Worm (Caenorhabditis elegans) whole organism, L1 larva: Measurements from ENCODE around the gene ooc-5.

Experiments used
- C04F5.9 ChIP-seq: sonication (generic microtip); optimal IDR thresholded peaks from 2 replicates; lab custom pipeline; 2016; ENCODE audit warnings: missing genetic modification characterization, missing compliant biosample characterization
- C16A3.4 ChIP-seq: fragments of 150-350 bp; optimal IDR thresholded peaks from 2 replicates; lab custom pipeline; 2014; ENCODE audit warnings: missing biosample characterization, missing genetic modification characterization
- C34B4.2 ChIP-seq: sonication (generic microtip); optimal IDR thresholded peaks from 2 replicates; lab custom pipeline; 2017; ENCODE audit warnings: mild to moderate bottlenecking, missing genetic modification characterization, missing compliant biosample characterization
- aha-1 ChIP-seq: fragments of 150-350 bp; optimal IDR thresholded peaks from 2 replicates; lab custom pipeline; 2014; ENCODE audit warnings: missing biosample characterization, missing genetic modification characterization
- alr-1 ChIP-seq: fragments of 200-800 bp; sonication (Bioruptor generic); optimal IDR thresholded peaks from 2 replicates; lab custom pipeline; 2018; ENCODE audit warnings: borderline replicate concordance, mild to moderate bottlenecking, missing genetic modification characterization, missing compliant biosample characterization
- aly-2 ChIP-seq: fragments of 150-350 bp; optimal IDR thresholded peaks from 2 replicates; lab custom pipeline; 2014; ENCODE audit warnings: missing biosample characterization, missing genetic modification characterization
- ama-1 ChIP-seq: fragments of 150-350 bp; optimal IDR thresholded peaks from 2 replicates; lab custom pipeline; 2014
- blmp-1 ChIP-seq: fragments of 150-350 bp; optimal IDR thresholded peaks from 2 replicates; lab custom pipeline; 2014; ENCODE audit warnings: missing biosample characterization, missing genetic modification characterization
- ceh-63 ChIP-seq: fragments of 200-800 bp; sonication (Bioruptor generic); optimal IDR thresholded peaks from 2 replicates; lab custom pipeline; 2018; ENCODE audit warnings: mild to moderate bottlenecking, missing genetic modification characterization, missing compliant biosample characterization
- ceh-8 ChIP-seq: fragments of 200-800 bp; sonication (Bioruptor generic); optimal IDR thresholded peaks from 2 replicates; lab custom pipeline; 2018; ENCODE audit warnings: mild to moderate bottlenecking, missing genetic modification characterization, moderate library complexity, missing compliant biosample characterization
- ceh-82 ChIP-seq, 3 experiments: fragments of 150-350 bp in 1 of 3; sonication (generic microtip) in 2 of 3; optimal IDR thresholded peaks; 2 replicates each; lab custom pipeline; 2014 to 2017; ENCODE audit warnings: missing biosample characterization in 3 of 3, missing genetic modification characterization in 3 of 3
- ceh-90 ChIP-seq: sonication (generic microtip); optimal IDR thresholded peaks from 2 replicates; lab custom pipeline; 2016; ENCODE audit warnings: missing genetic modification characterization, missing compliant biosample characterization
- ces-1 ChIP-seq: fragments of 150-350 bp; optimal IDR thresholded peaks from 2 replicates; lab custom pipeline; 2014; ENCODE audit warnings: missing biosample characterization, missing genetic modification reagents, missing genetic modification characterization
- dpl-1 ChIP-seq, 3 experiments: fragments of 150-350 bp in 2 of 3; sonication (generic microtip) in 1 of 3; optimal IDR thresholded peaks; 2 replicates each; lab custom pipeline; 2014 to 2017; ENCODE audit warnings: missing biosample characterization in 3 of 3, missing genetic modification characterization in 3 of 3, missing genetic modification reagents in 3 of 3
- dsc-1 ChIP-seq: sonication (generic microtip); optimal IDR thresholded peaks from 2 replicates; lab custom pipeline; 2016; ENCODE audit warnings: mild to moderate bottlenecking, missing genetic modification characterization, missing compliant biosample characterization
- efl-1 ChIP-seq, 4 experiments: fragments of 150-350 bp; optimal IDR thresholded peaks in 3 of 4; peaks in 1 of 4; 1 replicate in 1 of 4; 2 replicates in 3 of 4; lab custom pipeline; 2014; ENCODE audit warnings: missing biosample characterization in 2 of 4, missing genetic modification characterization in 2 of 4, missing genetic modification reagents in 2 of 4
- efl-3 ChIP-seq: fragments of 200-800 bp; sonication (Bioruptor generic); optimal IDR thresholded peaks from 2 replicates; lab custom pipeline; 2018; ENCODE audit warnings: mild to moderate bottlenecking, missing genetic modification characterization, missing compliant biosample characterization
- egl-13 ChIP-seq: sonication (generic microtip); optimal IDR thresholded peaks from 2 replicates; lab custom pipeline; 2016; ENCODE audit warnings: missing genotype, missing genetic modification reagents, missing genetic modification characterization, missing compliant biosample characterization
- elt-3 ChIP-seq, 6 experiments: fragments of 150-350 bp in 1 of 6; sonication (generic microtip); optimal IDR thresholded peaks; 2 replicates each; lab custom pipeline; 2017 to 2018; ENCODE audit warnings: missing biosample characterization in 6 of 6, missing genetic modification characterization in 6 of 6, inconsistent platforms in 1 of 6
- ets-5 ChIP-seq: fragments of 200-800 bp; sonication (Bioruptor generic); IDR thresholded peaks from 2 replicates; pipeline ENCODE4 v1.3.6; 2022; ENCODE audit warnings: missing genetic modification characterization, missing compliant biosample characterization
- grh-1 ChIP-seq: fragments of 200-800 bp; sonication (Bioruptor generic); IDR thresholded peaks from 2 replicates; pipeline ENCODE4 v1.3.6; 2022; ENCODE audit warnings: missing genetic modification reagents, missing genetic modification characterization, missing compliant biosample characterization
- hlh-17 ChIP-seq: fragments of 200-800 bp; sonication (Bioruptor generic); optimal IDR thresholded peaks from 2 replicates; lab custom pipeline; 2018; ENCODE audit warnings: missing genetic modification characterization, mild to moderate bottlenecking, missing compliant biosample characterization, moderate library complexity, borderline replicate concordance
- hlh-4 ChIP-seq: sonication (generic microtip); optimal IDR thresholded peaks from 2 replicates; lab custom pipeline; 2016; ENCODE audit warnings: mild to moderate bottlenecking, missing genetic modification characterization, missing compliant biosample characterization
- irx-1 ChIP-seq: sonication (generic microtip); optimal IDR thresholded peaks from 2 replicates; lab custom pipeline; 2016; ENCODE audit warnings: missing genetic modification characterization, missing compliant biosample characterization
- lin-35 ChIP-seq, 2 experiments: fragments of 150-350 bp; optimal IDR thresholded peaks; 2 replicates each; lab custom pipeline; 2014; ENCODE audit warnings: missing biosample characterization in 2 of 2, missing genetic modification characterization in 2 of 2, missing genetic modification reagents in 2 of 2
- lin-39 ChIP-seq: fragments of 150-350 bp; optimal IDR thresholded peaks from 2 replicates; lab custom pipeline; 2014; ENCODE audit warnings: missing biosample characterization, missing genetic modification reagents, missing genetic modification characterization
- lir-3 ChIP-seq: sonication (generic microtip); optimal IDR thresholded peaks from 2 replicates; lab custom pipeline; 2016; ENCODE audit warnings: mild to moderate bottlenecking, missing genetic modification characterization, moderate library complexity, missing compliant biosample characterization; ENCODE audit not compliant: poor library complexity
- lsy-2 ChIP-seq, 2 experiments: fragments of 150-350 bp; optimal IDR thresholded peaks; 2 replicates each; lab custom pipeline; 2014; ENCODE audit warnings: missing biosample characterization in 2 of 2, missing genetic modification characterization in 2 of 2
- mab-9 ChIP-seq: fragments of 200-800 bp; sonication (Bioruptor generic); IDR thresholded peaks from 2 replicates; pipeline ENCODE4 v1.3.6; 2022; ENCODE audit warnings: missing genetic modification reagents, missing genetic modification characterization, missing compliant biosample characterization
- mef-2 ChIP-seq: fragments of 150-350 bp; optimal IDR thresholded peaks from 2 replicates; lab custom pipeline; 2014; ENCODE audit warnings: missing biosample characterization, missing genetic modification characterization
- mep-1 ChIP-seq: fragments of 150-350 bp; optimal IDR thresholded peaks from 2 replicates; lab custom pipeline; 2014; ENCODE audit warnings: missing biosample characterization, missing genetic modification characterization
- nhr-28 ChIP-seq: fragments of 150-350 bp; optimal IDR thresholded peaks from 2 replicates; lab custom pipeline; 2014; ENCODE audit warnings: missing biosample characterization, missing genetic modification characterization
- nhr-77 ChIP-seq: fragments of 150-350 bp; optimal IDR thresholded peaks from 2 replicates; lab custom pipeline; 2014; ENCODE audit warnings: missing biosample characterization, missing genetic modification characterization
- nhr-84 ChIP-seq: sonication (generic microtip); optimal IDR thresholded peaks from 2 replicates; lab custom pipeline; 2017; ENCODE audit warnings: missing biosample characterization, missing genetic modification characterization
- nhr-85 ChIP-seq: sonication (generic microtip); peaks from one replicate; lab custom pipeline; 2016; ENCODE audit warnings: missing genetic modification characterization, inconsistent platforms, missing compliant biosample characterization
- nhr-90 ChIP-seq: sonication (generic microtip); optimal IDR thresholded peaks from 2 replicates; lab custom pipeline; 2016; ENCODE audit warnings: mild to moderate bottlenecking, missing genetic modification characterization, missing compliant biosample characterization; ENCODE audit not compliant: poor library complexity
- pqm-1 ChIP-seq: sonication (generic microtip); optimal IDR thresholded peaks from 3 replicates; lab custom pipeline; 2017; ENCODE audit warnings: missing biosample characterization, missing genetic modification characterization
- skn-1 ChIP-seq: fragments of 150-350 bp; optimal IDR thresholded peaks from 2 replicates; lab custom pipeline; 2014; ENCODE audit warnings: missing biosample characterization, missing genetic modification characterization
- snpc-4 ChIP-seq: fragments of 150-350 bp; optimal IDR thresholded peaks from 2 replicates; lab custom pipeline; 2014; ENCODE audit warnings: missing biosample characterization, missing genetic modification characterization
- snu-23 ChIP-seq: sonication (generic microtip); optimal IDR thresholded peaks from 2 replicates; lab custom pipeline; 2016; ENCODE audit warnings: missing genetic modification characterization, missing compliant biosample characterization
- sox-4 ChIP-seq: sonication (generic microtip); optimal IDR thresholded peaks from 2 replicates; lab custom pipeline; 2016; ENCODE audit warnings: missing genetic modification characterization, missing compliant biosample characterization
- sup-37 ChIP-seq: fragments of 200-800 bp; sonication (Bioruptor generic); optimal IDR thresholded peaks from 2 replicates; lab custom pipeline; 2018; ENCODE audit warnings: mild to moderate bottlenecking, missing genetic modification characterization, missing compliant biosample characterization
- swsn-7 ChIP-seq: sonication (generic microtip); optimal IDR thresholded peaks from 2 replicates; lab custom pipeline; 2016; ENCODE audit warnings: missing genetic modification characterization, missing compliant biosample characterization
- tlp-1 ChIP-seq: fragments of 150-350 bp; optimal IDR thresholded peaks from 2 replicates; lab custom pipeline; 2014; ENCODE audit warnings: missing biosample characterization, missing genetic modification characterization
- unc-130 ChIP-seq: fragments of 150-350 bp; optimal IDR thresholded peaks from 2 replicates; lab custom pipeline; 2017; ENCODE audit warnings: missing biosample characterization, missing genetic modification characterization, inconsistent platforms
- unc-62 ChIP-seq: fragments of 150-350 bp; optimal IDR thresholded peaks from 2 replicates; lab custom pipeline; 2014; ENCODE audit warnings: missing biosample characterization, missing genetic modification reagents, missing genetic modification characterization
- ztf-11 ChIP-seq, 2 experiments: sonication (generic microtip); optimal IDR thresholded peaks; 2 replicates each; lab custom pipeline; 2016 to 2017; ENCODE audit warnings: missing genetic modification characterization in 2 of 2, missing biosample characterization in 1 of 2, missing compliant biosample characterization in 1 of 2
- ztf-4 ChIP-seq: fragments of 150-350 bp; optimal IDR thresholded peaks from 2 replicates; lab custom pipeline; 2014; ENCODE audit warnings: missing biosample characterization, missing genetic modification characterization

ooc-5 gene

ce11 chrII:8969251-8970183 is 23.4 kb upstream of the ooc-5 start, which contains the start of the genes szy-20 and C18E9.5 (continued):
- TF ChIP-seq ceh-8 (peak; percentile 72), efl-3 (no peak), nhr-77 (peak; percentile 54), hlh-4 (tag; lab: Kevin White, UChicago) (no peak)

- TF ChIP-seq mep-1 (tag; lab: Kevin White, UChicago) (peak; percentile 40), nhr-28 (no peak), lin-35 (GFP tag; optimal IDR thresholded peaks at IDR 0.05; lab: Kevin White, UChicago) (peak in 1 of 2 experiments; percentile 55), grh-1 (GFP tag; lab: Robert Waterston, UW) (no peak), ama-1 (lab: Kevin White, UChicago) (no peak), sox-4 (no peak), ets-5 (GFP tag; lab: Robert Waterston, UW) (no peak), aly-2 (no peak), ces-1 (no peak), dsc-1 (tag; lab: Kevin White, UChicago) (no peak), efl-1 (optimal IDR thresholded peaks at IDR 0.05; lab: Kevin White, UChicago) (peak; percentile 49 to 51), efl-1 (GFP tag; optimal IDR thresholded peaks at IDR 0.05 in 1 of 2; lab: Kevin White, UChicago) (peak; percentile 55 to 93), lin-39 (tag; lab: Kevin White, UChicago) (no peak), unc-62 (GFP tag; lab: Kevin White, UChicago) (no peak), hlh-4 (tag; lab: Kevin White, UChicago) (no peak), C34B4.2 (tag; lab: Kevin White, UChicago) (no peak), mab-9 (no peak), sup-37 (GFP tag; lab: Kevin White, UChicago) (no peak), snu-23 (no peak), nhr-90 (tag; lab: Kevin White, UChicago) (no peak), ztf-4 (tag; lab: Kevin White, UChicago) (no peak), C16A3.4 (tag; lab: Kevin White, UChicago) (no peak), ceh-63 (GFP tag; lab: Kevin White, UChicago) (no peak), ceh-90 (tag; lab: Kevin White, UChicago) (no peak), unc-130 (tag; lab: Kevin White, UChicago) (no peak), irx-1 (tag; lab: Kevin White, UChicago) (no peak), aha-1 (tag; lab: Kevin White, UChicago) (no peak), swsn-7 (peak; percentile 13), lir-3 (no peak), ceh-8 (no peak), egl-13 (tag; lab: Kevin White, UChicago) (no peak), elt-3 (tag; optimal IDR thresholded peaks at IDR 0.05; lab: Kevin White, UChicago) (no peak), hlh-17 (no peak), mef-2 (tag; lab: Kevin White, UChicago) (no peak), ztf-11 (tag; optimal IDR thresholded peaks at IDR 0.05; lab: Kevin White, UChicago) (no peak), nhr-85 (tag; lab: Kevin White, UChicago) (no peak), C04F5.9 (tag; lab: Kevin White, UChicago) (no peak), skn-1 (tag; lab: Kevin White, UChicago) (peak; percentile 5), ceh-82 (tag; optimal IDR thresholded peaks at IDR 0.05; lab: Kevin White, UChicago) (no peak), lsy-2 (tag; optimal IDR thresholded peaks at IDR 0.05; lab: Kevin White, UChicago) (peak; percentile 34 to 51), alr-1 (tag; lab: Kevin White, UChicago) (no peak), blmp-1 (tag; lab: Kevin White, UChicago) (peak; percentile 12), nhr-84 (tag; lab: Kevin White, UChicago) (no peak), pqm-1 (no peak), dpl-1 (GFP tag; optimal IDR thresholded peaks at IDR 0.05; lab: Kevin White, UChicago) (peak; percentile 27 to 59 (median 48)), tlp-1 (no peak), snpc-4 (tag; lab: Kevin White, UChicago) (no peak), nhr-77 (no peak)
Measured at ce11 chrII:8973516-8974043, 19.4 kb upstream of the ooc-5 start, which contains the start of gene tomm-40. TSS of gene tomm-40 (minus strand) at chrII:8973566.
